Fruit fly (Drosophila melanogaster) whole organism, embryonic: ENCODE measurements around the gene eya.

ENCODE experiments used
- Abd-B ChIP-seq: fragments of 200-800 bp; sonication (Bioruptor generic); optimal IDR thresholded peaks from 2 replicates; lab custom pipeline; 2018; ENCODE audit warnings: missing biosample characterization, mild to moderate bottlenecking, missing genetic modification characterization, moderate library complexity
- Awh ChIP-seq: fragments of 200-800 bp; sonication (Bioruptor generic); IDR thresholded peaks from 2 replicates; pipeline ENCODE4, ENCODE4 v1.3.6; 2022; ENCODE audit warnings: missing biosample characterization, missing genetic modification characterization
- CG10543 ChIP-seq: fragments of 200-800 bp; sonication (Bioruptor generic); optimal IDR thresholded peaks from 3 replicates; lab custom pipeline; 2017; ENCODE audit warnings: missing biosample characterization, mild to moderate bottlenecking, missing genetic modification characterization, moderate library complexity
- CG10979 ChIP-seq: fragments of 200-800 bp; sonication (Bioruptor generic); optimal IDR thresholded peaks from 2 replicates; lab custom pipeline; 2018; ENCODE audit warnings: missing biosample characterization, mild to moderate bottlenecking, missing genetic modification characterization, moderate library complexity
- CG11456 ChIP-seq: fragments of 200-800 bp; sonication (Bioruptor generic); IDR thresholded peaks from 3 replicates; pipeline ENCODE4 v1.3.6; 2022; ENCODE audit warnings: missing biosample characterization, missing genetic modification characterization
- CG11695 ChIP-seq: fragments of 200-800 bp; sonication (Bioruptor generic); IDR thresholded peaks from 3 replicates; pipeline ENCODE4 v1.3.6; 2022; ENCODE audit warnings: missing biosample characterization, missing genetic modification characterization
- CG12391 ChIP-seq: fragments of 200-800 bp; sonication (Bioruptor generic); optimal IDR thresholded peaks from 3 replicates; lab custom pipeline; 2018; ENCODE audit warnings: missing biosample characterization, mild to moderate bottlenecking, missing genetic modification characterization, moderate library complexity
- CG13424 ChIP-seq: fragments of 200-800 bp; sonication (Bioruptor generic); optimal IDR thresholded peaks from 2 replicates; lab custom pipeline; 2019; ENCODE audit warnings: missing biosample characterization, mild to moderate bottlenecking, missing genetic modification characterization, moderate library complexity
- CG1603 ChIP-seq: fragments of 200-800 bp; sonication (Bioruptor generic); optimal IDR thresholded peaks from 2 replicates; lab custom pipeline; 2019; ENCODE audit warnings: missing biosample characterization, mild to moderate bottlenecking, missing genetic modification characterization, moderate library complexity
- CG16779 ChIP-seq: fragments of 200-800 bp; sonication (Bioruptor generic); IDR thresholded peaks from 2 replicates; pipeline ENCODE4 v1.3.6; 2022; ENCODE audit warnings: missing biosample characterization, missing genetic modification characterization
- CG18262 ChIP-seq: fragments of 200-800 bp; optimal IDR thresholded peaks from 3 replicates; lab custom pipeline; 2019; ENCODE audit warnings: missing biosample characterization, mild to moderate bottlenecking, missing genetic modification characterization, moderate library complexity
- CG2129 ChIP-seq: fragments of 200-800 bp; sonication (Bioruptor generic); IDR thresholded peaks from 2 replicates; pipeline ENCODE4 v1.3.6; 2022; ENCODE audit warnings: missing biosample characterization, missing genetic modification characterization; ENCODE audit not compliant: partially characterized antibody
- CG30403 ChIP-seq: fragments of 200-800 bp; sonication (Bioruptor generic); optimal IDR thresholded peaks from 3 replicates; lab custom pipeline; 2016; ENCODE audit warnings: missing biosample characterization, missing genetic modification characterization
- CG33557 ChIP-seq: fragments of 200-800 bp; sonication (Bioruptor generic); optimal IDR thresholded peaks from 2 replicates; lab custom pipeline; 2019; ENCODE audit warnings: missing biosample characterization, mild to moderate bottlenecking, missing genetic modification characterization, moderate library complexity
- CG6689 ChIP-seq: fragments of 200-800 bp; sonication (Bioruptor generic); IDR thresholded peaks from 2 replicates; pipeline ENCODE4 v1.3.6; 2022; ENCODE audit warnings: missing biosample characterization, missing genetic modification characterization
- CG6813 ChIP-seq: fragments of 200-800 bp; sonication (Bioruptor generic); optimal IDR thresholded peaks from 2 replicates; lab custom pipeline; 2017; ENCODE audit warnings: missing biosample characterization, missing genetic modification characterization, mild to moderate bottlenecking, moderate library complexity, missing genetic modification reagents
- CG7928 ChIP-seq: fragments of 200-800 bp; sonication (Bioruptor generic); optimal IDR thresholded peaks from 2 replicates; lab custom pipeline; 2017; ENCODE audit warnings: missing biosample characterization, mild to moderate bottlenecking, missing genetic modification characterization
- CG8924 ChIP-seq: fragments of 200-800 bp; optimal IDR thresholded peaks from 3 replicates; lab custom pipeline; 2019; ENCODE audit warnings: missing biosample characterization, mild to moderate bottlenecking, missing genetic modification characterization, moderate library complexity
- CG9932 ChIP-seq: fragments of 200-800 bp; sonication (Bioruptor generic); IDR thresholded peaks from 2 replicates; pipeline ENCODE4 v1.3.6; 2022; ENCODE audit warnings: missing biosample characterization, missing genetic modification characterization
- Camta ChIP-seq: fragments of 200-800 bp; sonication (Bioruptor generic); optimal IDR thresholded peaks from 2 replicates; lab custom pipeline; 2016; ENCODE audit warnings: missing biosample characterization, missing genetic modification characterization
- Chrac-16 ChIP-seq: fragments of 200-800 bp; sonication (Bioruptor generic); optimal IDR thresholded peaks from 3 replicates; lab custom pipeline; 2016; ENCODE audit warnings: missing biosample characterization, missing genetic modification characterization
- D ChIP-seq, 2 experiments: fragments of 200-800 bp in 1 of 2; fragments of >200 bp in 1 of 2; sonication (Bioruptor generic) in 1 of 2; optimal IDR thresholded peaks; 2 replicates in 1 of 2; 3 replicates in 1 of 2; lab custom pipeline; 2017; ENCODE audit warnings: mild to moderate bottlenecking in 1 of 2, missing biosample characterization in 1 of 2, missing genetic modification characterization in 1 of 2, missing genetic modification reagents in 1 of 2
- Fer1 ChIP-seq: fragments of 200-800 bp; sonication (Bioruptor generic); optimal IDR thresholded peaks from 2 replicates; lab custom pipeline; 2017; ENCODE audit warnings: missing biosample characterization, mild to moderate bottlenecking, missing genetic modification characterization
- HLHmδ ChIP-seq: fragments of 200-800 bp; sonication (Bioruptor generic); optimal IDR thresholded peaks from 2 replicates; lab custom pipeline; 2018; ENCODE audit warnings: missing biosample characterization, mild to moderate bottlenecking, missing genetic modification characterization, moderate library complexity
- Hr51 ChIP-seq, 2 experiments: fragments of 200-800 bp; sonication (Bioruptor generic); optimal IDR thresholded peaks; 2 replicates in 1 of 2; 3 replicates in 1 of 2; lab custom pipeline; 2016 to 2018; ENCODE audit warnings: missing biosample characterization in 2 of 2, missing genetic modification characterization in 2 of 2, mild to moderate bottlenecking in 1 of 2, moderate library complexity in 1 of 2
- Lpt ChIP-seq: fragments of >200 bp; optimal IDR thresholded peaks from 2 replicates; lab custom pipeline; 2018; ENCODE audit warnings: missing biosample characterization, missing genetic modification characterization
- Mes4 ChIP-seq: fragments of 200-800 bp; sonication (Bioruptor generic); optimal IDR thresholded peaks from 2 replicates; lab custom pipeline; 2016; ENCODE audit warnings: missing biosample characterization, missing genetic modification characterization
- PHDP ChIP-seq: fragments of 200-800 bp; sonication (Bioruptor generic); optimal IDR thresholded peaks from 3 replicates; lab custom pipeline; 2018; ENCODE audit warnings: missing biosample characterization, mild to moderate bottlenecking, missing genetic modification characterization, moderate library complexity
- Pdp1 ChIP-seq, 2 experiments: fragments of 200-800 bp; sonication (Bioruptor generic); optimal IDR thresholded peaks; 3 replicates each; lab custom pipeline; 2016; ENCODE audit warnings: missing biosample characterization in 2 of 2, missing genetic modification characterization in 2 of 2, mild to moderate bottlenecking in 1 of 2, moderate library complexity in 1 of 2
- chm ChIP-seq: fragments of 200-800 bp; sonication (Bioruptor generic); IDR thresholded peaks from 2 replicates; pipeline ENCODE4 v1.3.6; 2022; ENCODE audit warnings: missing biosample characterization, missing genetic modification characterization
- crol ChIP-seq: fragments of 200-800 bp; sonication (Bioruptor generic); IDR thresholded peaks from 2 replicates; pipeline ENCODE4 v1.3.6; 2022; ENCODE audit warnings: missing biosample characterization, missing genetic modification characterization
- dmrt11E ChIP-seq: fragments of 200-800 bp; sonication (Bioruptor generic); optimal IDR thresholded peaks from 3 replicates; lab custom pipeline; 2018; ENCODE audit warnings: missing biosample characterization, mild to moderate bottlenecking, missing genetic modification characterization, moderate library complexity
- dmrt99B ChIP-seq: fragments of 200-800 bp; sonication (Bioruptor generic); optimal IDR thresholded peaks from 2 replicates; lab custom pipeline; 2018; ENCODE audit warnings: missing biosample characterization, mild to moderate bottlenecking, missing genetic modification characterization, moderate library complexity
- fd96Cb ChIP-seq: fragments of 200-800 bp; sonication (Bioruptor generic); optimal IDR thresholded peaks from 2 replicates; lab custom pipeline; 2018; ENCODE audit warnings: missing biosample characterization, mild to moderate bottlenecking, missing genetic modification characterization, moderate library complexity
- ftz-f1 ChIP-seq: fragments of 200-800 bp; sonication (Bioruptor generic); optimal IDR thresholded peaks from 2 replicates; lab custom pipeline; 2016; ENCODE audit warnings: missing biosample characterization, missing genetic modification characterization
- grn ChIP-seq: fragments of 200-800 bp; sonication (Bioruptor generic); optimal IDR thresholded peaks from 3 replicates; lab custom pipeline; 2017; ENCODE audit warnings: missing biosample characterization, missing genetic modification characterization
- ham ChIP-seq: fragments of 200-800 bp; sonication (Bioruptor generic); IDR thresholded peaks from 2 replicates; pipeline ENCODE4 v1.3.6; 2022; ENCODE audit warnings: missing biosample characterization, missing genetic modification characterization
- inv ChIP-seq: fragments of 200-800 bp; sonication (Bioruptor generic); IDR thresholded peaks from 2 replicates; pipeline ENCODE4 v1.3.6; 2022; ENCODE audit warnings: missing biosample characterization, missing genetic modification characterization; ENCODE audit not compliant: partially characterized antibody
- jumu ChIP-seq: fragments of 200-800 bp; sonication (Bioruptor generic); optimal IDR thresholded peaks from 3 replicates; lab custom pipeline; 2016; ENCODE audit warnings: missing biosample characterization, missing genetic modification characterization
- ken ChIP-seq: fragments of 200-800 bp; sonication (Bioruptor generic); IDR thresholded peaks from 3 replicates; pipeline ENCODE4 v1.3.6; 2022; ENCODE audit warnings: missing biosample characterization, missing genetic modification characterization
- kni ChIP-seq: fragments of 200-800 bp; sonication (Bioruptor generic); optimal IDR thresholded peaks from 3 replicates; lab custom pipeline; 2017; ENCODE audit warnings: mild to moderate bottlenecking, missing biosample characterization, missing genetic modification reagents, missing genetic modification characterization
- repo ChIP-seq: fragments of 200-800 bp; sonication (Bioruptor generic); optimal IDR thresholded peaks from 2 replicates; lab custom pipeline; 2016; ENCODE audit warnings: missing biosample characterization, missing genetic modification characterization
- row ChIP-seq: fragments of 200-800 bp; sonication (Bioruptor generic); IDR thresholded peaks from 3 replicates; pipeline ENCODE4 v1.3.6; 2022; ENCODE audit warnings: missing biosample characterization, missing genetic modification characterization
- sd ChIP-seq: fragments of 200-800 bp; sonication (Bioruptor generic); optimal IDR thresholded peaks from 3 replicates; lab custom pipeline; 2018; ENCODE audit warnings: missing biosample characterization, mild to moderate bottlenecking, missing genetic modification characterization, moderate library complexity
- sens ChIP-seq: fragments of 200-800 bp; sonication (Bioruptor generic); peaks from one replicate; lab custom pipeline; 2016; ENCODE audit warnings: missing biosample characterization, missing genetic modification characterization
- ssp ChIP-seq: fragments of 200-800 bp; sonication (Bioruptor generic); IDR thresholded peaks from 2 replicates; pipeline ENCODE4 v1.3.6; 2022; ENCODE audit warnings: missing biosample characterization, missing genetic modification characterization
- sug ChIP-seq: fragments of 200-800 bp; optimal IDR thresholded peaks from 2 replicates; lab custom pipeline; 2019; ENCODE audit warnings: missing biosample characterization, mild to moderate bottlenecking, missing genetic modification characterization, moderate library complexity
- unpg ChIP-seq: fragments of 200-800 bp; sonication (Bioruptor generic); optimal IDR thresholded peaks from 3 replicates; lab custom pipeline; 2018; ENCODE audit warnings: missing biosample characterization, mild to moderate bottlenecking, missing genetic modification characterization, moderate library complexity

eya gene

dm6 chr2L:6553041-6553796, 6.4 kb upstream of the eya start:
- no peak for TF ChIP-seq Mes4 (GFP tag; lab: Kevin White, UChicago)
- TF ChIP-seq ham (GFP tag; lab: Robert Waterston, UW), result no peak
- peak; percentile 25 for TF ChIP-seq dmrt11E
- TF ChIP-seq CG7928 (GFP tag; lab: Kevin White, UChicago), result no peak
- TF ChIP-seq repo (GFP tag; lab: Kevin White, UChicago), result no peak
- TF ChIP-seq CG12391 (tag; lab: Kevin White, UChicago), result peak; percentile 6
- TF ChIP-seq unpg, result no peak
- TF ChIP-seq sens (GFP tag; lab: Kevin White, UChicago), result peak; percentile 69
- peak; percentile 6 for TF ChIP-seq CG8924 (tag; lab: Kevin White, UChicago)
- TF ChIP-seq Chrac-16 (GFP tag; lab: Kevin White, UChicago), result peak; percentile 3
- peak in 1 of 2 experiments; percentile 11 for TF ChIP-seq Hr51 (GFP tag; optimal IDR thresholded peaks at IDR 0.05; lab: Kevin White, UChicago)
- no peak for TF ChIP-seq Fer1
- peak; percentile 21 for TF ChIP-seq Abd-B (GFP tag; lab: Kevin White, UChicago)
- TF ChIP-seq row (GFP tag; lab: Robert Waterston, UW), result peak; percentile 78
- no peak for TF ChIP-seq CG11456
- no peak for TF ChIP-seq Camta (GFP tag; lab: Kevin White, UChicago)
- peak; percentile 25 for TF ChIP-seq dmrt99B (tag; lab: Kevin White, UChicago)
- no peak for TF ChIP-seq CG16779 (GFP tag; lab: Robert Waterston, UW)
- peak; percentile 17 for TF ChIP-seq CG10543 (GFP tag; lab: Kevin White, UChicago)
- no peak for TF ChIP-seq Lpt
- TF ChIP-seq crol, result no peak
- TF ChIP-seq CG18262 (tag; lab: Kevin White, UChicago), result peak; percentile 43
- peak; percentile 25 for TF ChIP-seq CG10979 (tag; lab: Kevin White, UChicago)
- TF ChIP-seq Pdp1 (GFP tag; optimal IDR thresholded peaks at IDR 0.05; lab: Kevin White, UChicago), result peak in 1 of 2 experiments; percentile 34
- TF ChIP-seq fd96Cb, result peak; percentile 4
- no peak for TF ChIP-seq PHDP (tag; lab: Kevin White, UChicago)
- TF ChIP-seq CG6689 (GFP tag; lab: Robert Waterston, UW), result peak; percentile 20; the same call in 1 of the 2 replicates
- TF ChIP-seq Awh (GFP tag; lab: Robert Waterston, UW), result peak; percentile 77
- TF ChIP-seq CG30403, result no peak
- TF ChIP-seq inv (GFP tag; lab: Robert Waterston, UW), result no peak
- TF ChIP-seq sug (tag; lab: Kevin White, UChicago), result no peak
- TF ChIP-seq grn (GFP tag; lab: Kevin White, UChicago), result peak; percentile 68
- peak; percentile 29 for TF ChIP-seq CG13424 (tag; lab: Kevin White, UChicago)
- TF ChIP-seq CG11695, result 0 out of 3 replicates have a peak, but pooled peaks have one; percentile 16
- no peak for TF ChIP-seq CG2129 (GFP tag; lab: Robert Waterston, UW)
- TF ChIP-seq CG1603 (tag; lab: Kevin White, UChicago), result peak; percentile 4
- peak; percentile 60 for TF ChIP-seq sd (tag; lab: Kevin White, UChicago)
- no peak for TF ChIP-seq D (optimal IDR thresholded peaks at IDR 0.05; lab: Kevin White, UChicago)
- peak; percentile 43 for TF ChIP-seq D (GFP tag; optimal IDR thresholded peaks at IDR 0.05; lab: Kevin White, UChicago)
- no peak for TF ChIP-seq chm (GFP tag; lab: Robert Waterston, UW)
- TF ChIP-seq CG9932 (GFP tag; lab: Robert Waterston, UW), result 0 out of 2 replicates have a peak, but pooled peaks have one; percentile 7
- TF ChIP-seq kni (GFP tag; lab: Kevin White, UChicago), result peak; percentile 42
- peak; percentile 19 for TF ChIP-seq CG33557 (GFP tag; lab: Kevin White, UChicago)
- no peak for TF ChIP-seq HLHmδ (GFP tag; lab: Kevin White, UChicago)
- TF ChIP-seq ken (GFP tag; lab: Robert Waterston, UW), result peak; percentile 42; the same call in 1 of the 3 replicates
- TF ChIP-seq ssp (GFP tag; lab: Robert Waterston, UW), result no peak
- TF ChIP-seq CG6813 (GFP tag; lab: Kevin White, UChicago), result no peak
- peak; percentile 22 for TF ChIP-seq jumu (GFP tag; lab: Kevin White, UChicago)
- TF ChIP-seq ftz-f1 (GFP tag; lab: Kevin White, UChicago), result peak; percentile 10
